Fruit fly (Drosophila melanogaster) whole organism, pupa: ENCODE data around the gene Phae1.

Experiments used
- CG10348 ChIP-seq: fragments of 200-800 bp; sonication (Bioruptor generic); IDR thresholded peaks from 2 replicates; pipeline ENCODE4 v1.3.6; 2022; ENCODE audit warnings: missing biosample characterization, missing genetic modification characterization
- CG12605 ChIP-seq: fragments of 200-800 bp; sonication (Bioruptor generic); IDR thresholded peaks from 2 replicates; pipeline ENCODE4 v1.3.6; 2022; ENCODE audit warnings: missing biosample characterization, missing genetic modification characterization
- CG13204 ChIP-seq: fragments of 200-800 bp; sonication (Bioruptor generic); optimal IDR thresholded peaks from 2 replicates; lab custom pipeline; 2018; ENCODE audit warnings: missing biosample characterization, mild to moderate bottlenecking, missing genetic modification characterization, moderate library complexity
- CG14655 ChIP-seq: fragments of 200-800 bp; sonication (Bioruptor generic); optimal IDR thresholded peaks from 3 replicates; lab custom pipeline; 2017; ENCODE audit warnings: mild to moderate bottlenecking, missing biosample characterization, missing genetic modification reagents, missing genetic modification characterization
- CG15710 ChIP-seq: fragments of 200-800 bp; sonication (Bioruptor generic); optimal IDR thresholded peaks from 2 replicates; lab custom pipeline; 2018; ENCODE audit warnings: missing biosample characterization, mild to moderate bottlenecking, missing genetic modification characterization, moderate library complexity
- CG17806 ChIP-seq: fragments of 200-800 bp; sonication (Bioruptor generic); optimal IDR thresholded peaks from 2 replicates; lab custom pipeline; 2018; ENCODE audit warnings: missing biosample characterization, mild to moderate bottlenecking, missing genetic modification characterization, moderate library complexity
- CG32121 ChIP-seq: fragments of 200-800 bp; sonication (Bioruptor generic); IDR thresholded peaks from 2 replicates; pipeline ENCODE4 v1.3.6; 2022; ENCODE audit warnings: missing biosample characterization, missing genetic modification characterization
- CG34367 ChIP-seq: fragments of 200-800 bp; sonication (Bioruptor generic); optimal IDR thresholded peaks from 2 replicates; lab custom pipeline; 2018; ENCODE audit warnings: missing biosample characterization, mild to moderate bottlenecking, missing genetic modification characterization
- CG4496 ChIP-seq: fragments of 200-800 bp; sonication (Bioruptor generic); IDR thresholded peaks from 3 replicates; pipeline ENCODE4 v1.3.6; 2022; ENCODE audit warnings: missing biosample characterization, missing genetic modification characterization
- CG8159 ChIP-seq: fragments of 200-800 bp; sonication (Bioruptor generic); optimal IDR thresholded peaks from 3 replicates; lab custom pipeline; 2018; ENCODE audit warnings: missing biosample characterization, mild to moderate bottlenecking, missing genetic modification characterization, moderate library complexity
- CG8301 ChIP-seq: fragments of 200-800 bp; sonication (Bioruptor generic); optimal IDR thresholded peaks from 2 replicates; lab custom pipeline; 2018; ENCODE audit warnings: missing biosample characterization, mild to moderate bottlenecking, missing genetic modification characterization
- CG9948 ChIP-seq: fragments of 200-800 bp; sonication (Bioruptor generic); optimal IDR thresholded peaks from 2 replicates; lab custom pipeline; 2018; ENCODE audit warnings: missing biosample characterization, mild to moderate bottlenecking, missing genetic modification characterization, moderate library complexity
- D1 ChIP-seq: fragments of 200-800 bp; sonication (Bioruptor generic); optimal IDR thresholded peaks from 2 replicates; lab custom pipeline; 2018; ENCODE audit warnings: missing biosample characterization, mild to moderate bottlenecking, missing genetic modification characterization, moderate library complexity
- EcR ChIP-seq: fragments of 200-800 bp; sonication (Bioruptor generic); optimal IDR thresholded peaks from 3 replicates; lab custom pipeline; 2019; ENCODE audit warnings: missing biosample characterization, missing genetic modification characterization, mild to moderate bottlenecking, moderate library complexity, missing genetic modification reagents
- Ets98B ChIP-seq: fragments of 200-800 bp; sonication (Bioruptor generic); IDR thresholded peaks from 2 replicates; pipeline ENCODE4 v1.3.6; 2022; ENCODE audit warnings: missing biosample characterization, missing genetic modification characterization
- Pif1A ChIP-seq: fragments of 200-800 bp; sonication (Bioruptor generic); optimal IDR thresholded peaks from 3 replicates; lab custom pipeline; 2016; ENCODE audit warnings: missing biosample characterization, missing genetic modification characterization
- Pif1B ChIP-seq: fragments of 200-800 bp; sonication (Bioruptor generic); optimal IDR thresholded peaks from 3 replicates; lab custom pipeline; 2016; ENCODE audit warnings: missing biosample characterization, missing genetic modification characterization
- Snoo ChIP-seq: fragments of 200-800 bp; sonication (Bioruptor generic); optimal IDR thresholded peaks from 3 replicates; lab custom pipeline; 2017; ENCODE audit warnings: missing biosample characterization, mild to moderate bottlenecking, missing genetic modification characterization, inconsistent platforms
- fd96Ca ChIP-seq: fragments of 200-800 bp; sonication (Bioruptor generic); IDR thresholded peaks from 3 replicates; pipeline ENCODE4 v1.3.6; 2022; ENCODE audit warnings: missing biosample characterization, missing genetic modification characterization
- gl ChIP-seq: fragments of 200-800 bp; sonication (Bioruptor generic); optimal IDR thresholded peaks from 2 replicates; lab custom pipeline; 2018; ENCODE audit warnings: missing biosample characterization, mild to moderate bottlenecking, missing genetic modification characterization
- rn ChIP-seq: fragments of 200-800 bp; sonication (Bioruptor generic); IDR thresholded peaks from 2 replicates; pipeline ENCODE4 v1.3.6; 2022; ENCODE audit warnings: missing biosample characterization, missing genetic modification characterization

The Phae1 gene

DNA sequence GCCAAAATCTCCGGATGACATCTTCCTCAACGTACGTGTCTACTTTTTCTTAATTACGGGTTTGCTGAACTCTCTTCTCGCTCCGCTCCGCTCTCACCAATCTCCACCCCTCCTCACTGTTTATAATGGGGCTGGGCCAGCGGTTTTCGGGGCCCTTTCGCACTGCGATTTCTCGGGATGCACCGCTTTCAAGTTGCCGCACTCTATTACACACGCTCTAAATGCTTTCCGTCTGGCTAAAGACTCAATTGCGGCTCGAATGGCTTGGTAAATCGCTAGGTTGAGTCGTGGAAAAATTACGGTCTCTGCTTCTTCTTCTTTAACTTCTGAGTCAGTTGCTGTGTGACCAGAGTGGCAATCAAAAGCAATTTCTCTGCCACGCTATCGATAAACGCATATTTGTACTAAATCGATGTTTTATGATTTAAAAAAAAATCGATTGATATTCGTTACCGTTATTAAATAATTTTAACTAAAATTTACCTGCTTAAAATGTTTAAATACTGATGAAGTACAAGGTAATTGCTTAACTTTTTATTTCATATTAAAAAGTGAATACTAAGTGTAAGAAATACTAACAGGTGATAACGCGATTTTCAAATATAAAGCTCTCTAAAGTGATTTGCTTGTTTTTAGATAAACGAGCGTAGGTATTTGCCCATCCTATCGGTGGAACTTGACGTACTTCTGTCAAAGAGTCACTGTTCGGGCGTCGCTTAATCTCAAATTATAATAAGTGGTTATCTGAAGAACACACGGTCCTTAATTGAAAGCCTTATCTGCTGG lies at the start of gene Phae1, which contains the start of gene Rab6:
Phae1 (plus strand) TSS at position 639 of the 786 bp plus-strand sequence.
Rab6 (minus strand) TSS at position 338 of the 786 bp plus-strand sequence.
- TF ChIP-seq CG8159 (tag; lab: Kevin White, UChicago) = peak; percentile 2
- TF ChIP-seq Pif1B (GFP tag; lab: Kevin White, UChicago) = no peak
- TF ChIP-seq EcR (GFP tag; lab: Kevin White, UChicago) = peak; percentile 90

DNA sequence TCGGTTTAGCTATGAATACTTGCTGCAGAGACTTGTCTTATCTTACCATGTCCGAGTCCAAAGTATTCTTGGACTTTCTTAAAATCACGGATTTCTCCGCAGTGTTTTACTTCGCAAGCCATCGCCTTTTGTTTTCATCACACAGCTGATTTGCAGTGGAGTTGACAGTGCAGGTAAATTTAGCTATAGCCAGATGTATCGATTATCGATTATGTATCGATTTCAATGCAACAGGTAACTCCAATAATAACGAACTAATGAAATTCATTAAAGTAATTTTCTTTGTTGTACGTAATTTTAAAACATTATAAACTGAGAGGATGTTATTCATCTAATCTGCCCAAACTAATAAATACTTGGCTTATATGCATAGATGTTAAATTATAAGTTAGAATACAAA lies 46.2 kb upstream of the Phae1 start, which contains the start of gene Rab3-GAP:
Rab3-GAP (minus strand) TSS at position 150 of the 400 bp plus-strand sequence.
- TF ChIP-seq D1 (tag; lab: Kevin White, UChicago) (no peak), Pif1A (no peak), CG15710 (tag; lab: Kevin White, UChicago) (peak; percentile 15), EcR (GFP tag; lab: Kevin White, UChicago) (no peak), CG8301 (tag; lab: Kevin White, UChicago) (peak; percentile 15), Pif1B (GFP tag; lab: Kevin White, UChicago) (no peak), CG10348 (GFP tag; lab: Robert Waterston, UW) (no peak), CG13204 (GFP tag; lab: Kevin White, UChicago) (no peak), fd96Ca (GFP tag; lab: Robert Waterston, UW) (no peak), CG8159 (tag; lab: Kevin White, UChicago) (peak; percentile 25), CG9948 (tag; lab: Kevin White, UChicago) (no peak), CG4496 (no peak), rn (no peak), gl (no peak), CG34367 (tag; lab: Kevin White, UChicago) (no peak), Ets98B (peak; percentile 6; the same call in 1 of the 2 replicates), Snoo (tag; lab: Kevin White, UChicago) (no peak), CG14655 (GFP tag; lab: Kevin White, UChicago) (no peak), CG32121 (GFP tag; lab: Robert Waterston, UW) (no peak), CG17806 (tag; lab: Kevin White, UChicago) (peak; percentile 7), CG12605 (GFP tag; lab: Robert Waterston, UW) (peak; percentile 53)

- TF ChIP-seq D1 (tag; lab: Kevin White, UChicago) (peak; percentile 93), CG4496 (peak; percentile 93), CG17806 (tag; lab: Kevin White, UChicago) (peak; percentile 94), Snoo (tag; lab: Kevin White, UChicago) (peak; percentile 83), fd96Ca (GFP tag; lab: Robert Waterston, UW) (peak; percentile 84), CG8159 (tag; lab: Kevin White, UChicago) (peak; percentile 95), CG14655 (GFP tag; lab: Kevin White, UChicago) (peak; percentile 99), Ets98B (peak; percentile 90), CG15710 (tag; lab: Kevin White, UChicago) (peak; percentile 94), Pif1B (GFP tag; lab: Kevin White, UChicago) (peak; percentile 91), CG10348 (GFP tag; lab: Robert Waterston, UW) (peak; percentile 74), CG32121 (GFP tag; lab: Robert Waterston, UW) (peak; percentile 96), rn (peak; percentile 88), Pif1A (peak; percentile 89), EcR (GFP tag; lab: Kevin White, UChicago) (no peak), CG9948 (tag; lab: Kevin White, UChicago) (peak; percentile 95), CG34367 (tag; lab: Kevin White, UChicago) (peak; percentile 84), CG13204 (GFP tag; lab: Kevin White, UChicago) (no peak), gl (peak; percentile 50), CG12605 (GFP tag; lab: Robert Waterston, UW) (peak; percentile 94), CG8301 (tag; lab: Kevin White, UChicago) (peak; percentile 97)
These were observed 43.4 kb upstream of the Phae1 start for dm6 chr2L:12065683-12066386.

dm6 chr2L:12066617-12067251 lies 42.5 kb upstream of the Phae1 start, which contains the start of gene firl:
firl (minus strand) TSS chr2L:12066775.
- no peak for TF ChIP-seq CG12605 (GFP tag; lab: Robert Waterston, UW)
- TF ChIP-seq EcR (GFP tag; lab: Kevin White, UChicago) = peak; percentile 79

DNA sequence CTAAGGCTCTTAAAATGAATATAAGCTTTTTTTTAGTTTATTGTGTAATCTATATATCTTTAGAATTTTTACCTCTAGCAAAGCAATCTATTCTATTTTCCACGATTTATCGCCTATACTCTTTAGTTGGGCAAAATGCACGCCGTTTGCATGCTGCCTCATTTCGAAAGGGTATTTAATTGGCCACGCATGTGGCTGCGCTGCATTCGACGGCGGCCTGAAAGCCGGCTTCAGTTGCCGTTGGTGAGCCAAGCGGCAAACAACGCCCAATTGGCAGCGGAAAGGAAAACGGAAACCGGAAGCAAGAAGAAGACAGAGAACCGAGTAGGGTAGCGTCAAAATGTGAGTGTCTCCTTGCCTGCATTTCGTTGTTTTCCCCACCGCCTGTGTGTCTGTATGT lies 33.4 kb upstream of the Phae1 start, which contains the start of gene CG14947:
CG14947 (plus strand) TSS at position 251 of the 400 bp plus-strand sequence.
- TF ChIP-seq Pif1A = peak; percentile 50
- peak; percentile 29 for TF ChIP-seq Snoo (tag; lab: Kevin White, UChicago)
- peak; percentile 25 for TF ChIP-seq CG8159 (tag; lab: Kevin White, UChicago)
- TF ChIP-seq CG4496 = peak; percentile 57; the same call in 1 of the 3 replicates
- TF ChIP-seq CG8301 (tag; lab: Kevin White, UChicago) = no peak
- TF ChIP-seq CG32121 (GFP tag; lab: Robert Waterston, UW) = peak; percentile 27; the same call in 1 of the 2 replicates
- TF ChIP-seq CG34367 (tag; lab: Kevin White, UChicago) = no peak
